Fruit fly (Drosophila melanogaster): ENCODE results near the gene CG32563.
A peak's percentile ranks its signal among the peaks of the same experiment; 100 is the strongest.

CG32563 gene

dm6 chrX:17183486-17183885, 24.8 kb upstream of the CG32563 start:
- TF ChIP-seq tll (GFP tag; optimal IDR thresholded peaks at IDR 0.05) (no peak), CG17361 (GFP tag; IDR thresholded peaks at IDR 0.05) (no peak)

- TF ChIP-seq CG7745 (tag; optimal IDR thresholded peaks at IDR 0.05) (no peak), stwl (tag; optimal IDR thresholded peaks at IDR 0.05) (no peak), grn (GFP tag; optimal IDR thresholded peaks at IDR 0.05) (peak; percentile 87), sd (tag; optimal IDR thresholded peaks at IDR 0.05) (peak; percentile 12), Pdp1 (GFP tag; optimal IDR thresholded peaks at IDR 0.05) (peak in 1 of 2 experiments; percentile 59), chinmo (GFP tag; IDR thresholded peaks at IDR 0.05; ENCODE audit: partially characterized antibody) (0 out of 4 replicates have a peak, but pooled peaks have one; percentile 31), Vsx1 (GFP tag; optimal IDR thresholded peaks at IDR 0.05) (peak; percentile 11), cg (GFP tag; optimal IDR thresholded peaks at IDR 0.05) (peak; percentile 0), sqz (GFP tag; optimal IDR thresholded peaks at IDR 0.05) (peak; percentile 24), exex (tag; optimal IDR thresholded peaks at IDR 0.05) (peak; percentile 46), Eip74EF (GFP tag; optimal IDR thresholded peaks at IDR 0.05) (peak in 1 of 2 experiments; percentile 8), CG15479 (GFP tag; optimal IDR thresholded peaks at IDR 0.05) (no peak)
Observed at dm6 chrX:17186432-17186831, 21.8 kb upstream of the CG32563 start.

dm6 chrX:17187495-17187894, 20.7 kb upstream of the CG32563 start:
- TF ChIP-seq unpg (GFP tag; optimal IDR thresholded peaks at IDR 0.05) (peak; percentile 48), ro (GFP tag; IDR thresholded peaks at IDR 0.05) (no peak), insv (GFP tag; optimal IDR thresholded peaks at IDR 0.05) (no peak), CG11695 (GFP tag; IDR thresholded peaks at IDR 0.05) (0 out of 3 replicates have a peak, but pooled peaks have one; percentile 40), Chrac-16 (GFP tag; optimal IDR thresholded peaks at IDR 0.05) (peak; percentile 8), Med (GFP tag) (peak; percentile 10), Ptx1 (GFP tag; IDR thresholded peaks at IDR 0.05) (peak; percentile 40; the same call in 1 of the 2 replicates), CG10209 (GFP tag; optimal IDR thresholded peaks at IDR 0.05) (peak; percentile 27), CG17186 (GFP tag; optimal IDR thresholded peaks at IDR 0.05) (no peak), NFAT (GFP tag; IDR thresholded peaks at IDR 0.05) (no peak), CG15269 (tag; optimal IDR thresholded peaks at IDR 0.05) (peak; percentile 14), tgo (GFP tag; IDR thresholded peaks at IDR 0.05) (0 out of 3 replicates have a peak, but pooled peaks have one; percentile 29), lmd (GFP tag; IDR thresholded peaks at IDR 0.05) (0 out of 2 replicates have a peak, but pooled peaks have one; percentile 20), Xbp1 (GFP tag; optimal IDR thresholded peaks at IDR 0.05) (peak; percentile 10), CG14860 (GFP tag; IDR thresholded peaks at IDR 0.05; ENCODE audit: partially characterized antibody) (no peak), Ada2b (GFP tag; IDR thresholded peaks at IDR 0.05) (0 out of 2 replicates have a peak, but pooled peaks have one; percentile 14), BEAF-32 (GFP tag; optimal IDR thresholded peaks at IDR 0.05) (no peak), hkb (optimal IDR thresholded peaks at IDR 0.05) (no peak), hkb (GFP tag; IDR thresholded peaks at IDR 0.05) (peak; percentile 61), CG31441 (GFP tag; IDR thresholded peaks at IDR 0.05) (peak; percentile 35; the same call in 1 of the 2 replicates), yki (optimal IDR thresholded peaks at IDR 0.05) (no peak), sisA (GFP tag; IDR thresholded peaks at IDR 0.05) (peak; percentile 31; the same call in 1 of the 2 replicates), fd96Cb (tag; optimal IDR thresholded peaks at IDR 0.05) (peak; percentile 15), CG17328 (GFP tag; IDR thresholded peaks at IDR 0.05) (peak; percentile 23; the same call in 1 of the 2 replicates), CG10543 (GFP tag; optimal IDR thresholded peaks at IDR 0.05) (no peak), seq (GFP tag; IDR thresholded peaks at IDR 0.05) (no peak), Dip2 (GFP tag; IDR thresholded peaks at IDR 0.05) (no peak), CG4424 (GFP tag; optimal IDR thresholded peaks at IDR 0.05) (peak; percentile 15), CG31224 (GFP tag; IDR thresholded peaks at IDR 0.05) (no peak), Hr51 (GFP tag; optimal IDR thresholded peaks at IDR 0.05) (peak in 1 of 2 experiments; percentile 50), Ssrp (tag; optimal IDR thresholded peaks at IDR 0.05) (peak; percentile 37), CoRest (tag; optimal IDR thresholded peaks at IDR 0.05) (peak; percentile 20), Oli (tag; optimal IDR thresholded peaks at IDR 0.05) (peak; percentile 54)
